Worm (Caenorhabditis elegans): ENCODE results near the gene tag-297.

ce11 chrII:14578013-14578412, 49.4 kb upstream of the tag-297 start, which contains the start of gene nspb-7:
- TF ChIP-seq nhr-77 (tag; optimal IDR thresholded peaks at IDR 0.05) (no peak), mbf-1 (tag; optimal IDR thresholded peaks at IDR 0.05) (no peak), egl-27 (tag; optimal IDR thresholded peaks at IDR 0.05) (no peak), mdl-1 (tag; optimal IDR thresholded peaks at IDR 0.05) (no peak), ceh-82 (tag; optimal IDR thresholded peaks at IDR 0.05) (no peak)

All from whole organism, L2 larva.